Worm (Caenorhabditis elegans): ENCODE results near the gene B0273.1.

The B0273.1 gene

DNA sequence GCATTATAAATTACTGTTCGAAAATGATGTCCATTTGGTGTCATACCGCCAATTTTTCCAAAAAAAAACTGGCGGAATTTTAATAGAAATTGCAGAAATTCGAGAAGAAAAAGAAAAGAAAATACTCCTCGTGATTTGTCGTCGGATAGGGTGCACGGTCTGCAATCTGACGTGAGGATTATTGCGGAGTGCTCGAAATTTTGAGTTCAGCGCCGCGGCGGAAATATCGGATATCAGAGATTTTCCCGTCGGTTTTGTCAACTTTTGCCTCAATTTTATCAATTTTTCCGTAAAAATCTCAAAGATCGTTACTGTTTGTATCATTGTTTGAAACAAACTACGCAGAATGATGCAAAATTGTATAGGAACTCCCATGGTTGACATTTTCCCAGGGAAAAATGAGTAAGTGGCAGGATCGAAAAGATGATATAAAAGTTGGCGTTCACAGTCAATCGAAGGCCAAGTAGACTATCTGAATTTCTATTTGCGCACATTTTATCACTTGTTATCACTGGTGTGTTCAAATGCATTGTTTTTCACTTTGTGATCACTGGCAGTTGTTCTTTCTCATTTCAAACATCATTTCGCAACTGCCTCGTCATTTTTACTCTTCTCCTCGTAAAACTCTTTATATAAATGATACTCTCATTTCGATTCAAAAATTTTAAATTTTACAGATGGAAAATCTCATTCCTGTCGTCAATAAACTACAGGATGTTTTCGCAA is 44.2 kb downstream of the B0273.1 start, which contains the start of the genes fem-1 and drp-1:
Gene fem-1, minus strand, starts transcription at position 150 of the 726 bp plus-strand sequence.
Gene drp-1, plus strand, starts transcription at position 676 of the 726 bp plus-strand sequence.
- TF ChIP-seq him-1 (tag; optimal IDR thresholded peaks at IDR 0.05) (no peak), W03F9.2 (tag; optimal IDR thresholded peaks at IDR 0.05) (no peak), dao-5 (tag; optimal IDR thresholded peaks at IDR 0.05) (no peak)

DNA sequence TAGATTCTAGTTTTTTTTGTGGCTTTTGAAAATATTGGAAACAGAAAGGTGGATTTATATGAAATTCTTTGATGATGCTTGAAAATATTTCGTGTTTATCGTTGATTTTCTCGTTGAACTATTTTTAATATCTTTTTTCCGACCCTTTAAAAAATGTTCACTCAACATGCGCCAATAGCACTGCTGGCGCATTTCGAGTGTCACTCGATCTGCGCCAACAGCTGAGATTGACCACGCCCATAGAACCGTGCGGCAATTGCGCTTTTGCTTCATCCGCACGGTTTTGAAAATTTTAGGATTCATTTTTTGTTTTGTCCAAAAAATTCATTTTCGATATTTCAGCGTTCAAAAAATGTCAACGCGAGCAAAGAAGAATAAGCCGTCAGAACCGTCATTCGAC is 47.5 kb downstream of the B0273.1 start, which contains the start of gene tebp-2:
Gene tebp-2, plus strand, starts transcription at position 343 of the 400 bp plus-strand sequence.
- TF ChIP-seq him-1 (tag; optimal IDR thresholded peaks at IDR 0.05) = no peak
- TF ChIP-seq W03F9.2 (tag; optimal IDR thresholded peaks at IDR 0.05) = no peak
- no peak for TF ChIP-seq dao-5 (tag; optimal IDR thresholded peaks at IDR 0.05)

DNA sequence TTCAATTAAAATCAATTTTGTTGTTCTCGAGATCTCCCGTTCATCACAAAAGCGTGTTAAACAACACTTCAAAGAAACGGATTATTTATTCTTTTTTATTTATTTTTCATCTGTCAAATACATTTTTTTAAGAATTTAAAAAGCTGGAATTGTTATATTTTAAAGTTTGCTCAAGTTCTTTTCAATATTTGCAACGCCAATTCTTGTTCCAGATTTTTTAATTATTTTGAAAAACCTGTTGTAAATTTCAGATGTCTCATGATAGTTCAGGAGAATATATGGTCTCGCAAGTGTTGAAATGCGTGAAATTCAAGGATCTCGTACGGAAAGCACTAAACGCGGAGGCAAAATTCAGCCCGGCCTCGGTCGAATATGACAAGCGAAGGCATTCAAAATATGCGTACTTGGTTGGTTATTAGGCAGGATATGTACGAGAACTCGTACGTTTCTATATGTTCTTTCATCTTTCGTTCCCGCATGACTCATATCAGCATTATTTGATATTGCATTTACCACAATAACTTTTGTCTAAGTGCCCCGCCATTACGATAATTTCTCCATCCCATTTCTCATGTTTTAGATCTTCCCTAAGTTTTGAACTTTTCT is 50.9 kb downstream of the B0273.1 start, which contains the start of gene cec-6:
Gene cec-6, plus strand, starts transcription at position 252 of the 606 bp plus-strand sequence.
- TF ChIP-seq him-1 (tag; optimal IDR thresholded peaks at IDR 0.05) (no peak), dao-5 (tag; optimal IDR thresholded peaks at IDR 0.05) (no peak), W03F9.2 (tag; optimal IDR thresholded peaks at IDR 0.05) (no peak)
